Worm (Caenorhabditis elegans) whole organism, young adult: ENCODE data around the gene ttr-44.

ENCODE experiments used
- B0035.1 ChIP-seq: sonication (generic microtip); optimal IDR thresholded peaks from 2 replicates; lab custom pipeline; 2016; ENCODE audit warnings: missing genetic modification characterization, mild to moderate bottlenecking, missing compliant biosample characterization, missing genotype, missing genetic modification reagents
- let-526 ChIP-seq: fragments of 200-800 bp; sonication (Bioruptor generic); IDR thresholded peaks from 2 replicates; pipeline ENCODE4 v1.3.6; 2022; ENCODE audit warnings: missing genetic modification reagents, missing genetic modification characterization, missing compliant biosample characterization
- somi-1 ChIP-seq: fragments of 200-800 bp; sonication (Bioruptor generic); optimal IDR thresholded peaks from 2 replicates; lab custom pipeline; 2018; ENCODE audit warnings: mild to moderate bottlenecking, missing genetic modification characterization, missing compliant biosample characterization

- TF ChIP-seq somi-1 (no peak), B0035.1 (tag; lab: Kevin White, UChicago) (no peak), let-526 (GFP tag; lab: Robert Waterston, UW) (no peak)
These were observed 18.0 kb downstream of the ttr-44 start for ce11 chrV:13512515-13512914.
